Worm (Caenorhabditis elegans): ENCODE measurements around the gene clec-169.

ce11 chrIV:1234780-1235179 lies 26.3 kb upstream of the clec-169 start:
- TF ChIP-seq lin-39 (tag; optimal IDR thresholded peaks at IDR 0.05), result no peak
- no peak for TF ChIP-seq snpc-4 (tag; optimal IDR thresholded peaks at IDR 0.05)
- TF ChIP-seq pqm-1 (tag; optimal IDR thresholded peaks at IDR 0.05), result no peak
- no peak for TF ChIP-seq ceh-82 (tag; optimal IDR thresholded peaks at IDR 0.05)
- no peak for TF ChIP-seq nhr-12 (tag; optimal IDR thresholded peaks at IDR 0.05)
- no peak for TF ChIP-seq zag-1 (tag; optimal IDR thresholded peaks at IDR 0.05)
- no peak for TF ChIP-seq aly-2 (tag; optimal IDR thresholded peaks at IDR 0.05)
- TF ChIP-seq fkh-10 (GFP tag; optimal IDR thresholded peaks at IDR 0.05), result no peak
- TF ChIP-seq ztf-4 (tag; optimal IDR thresholded peaks at IDR 0.05), result no peak
- TF ChIP-seq egl-27 (tag; optimal IDR thresholded peaks at IDR 0.05), result no peak

Data from whole organism, L3 larva.